Fruit fly (Drosophila melanogaster) whole organism, adult: Measurements from ENCODE around the gene Hnf4.

ENCODE experiments used
- CG11617 ChIP-seq: fragments of 200-800 bp; sonication (Bioruptor generic); optimal IDR thresholded peaks from 2 replicates; lab custom pipeline; 2017; ENCODE audit warnings: mild to moderate bottlenecking, missing biosample characterization, missing genetic modification reagents, missing genetic modification characterization
- CG12768 ChIP-seq: fragments of 200-800 bp; sonication (Bioruptor generic); optimal IDR thresholded peaks from 2 replicates; lab custom pipeline; 2017; ENCODE audit warnings: missing biosample characterization, missing genetic modification characterization, mild to moderate bottlenecking, moderate library complexity, missing genetic modification reagents
- CG5204 ChIP-seq: fragments of 200-800 bp; sonication (Bioruptor generic); optimal IDR thresholded peaks from 2 replicates; lab custom pipeline; 2016; ENCODE audit warnings: missing biosample characterization, missing genetic modification characterization
- CG7045 ChIP-seq: fragments of 200-800 bp; sonication (Bioruptor generic); optimal IDR thresholded peaks from 2 replicates; lab custom pipeline; 2017; ENCODE audit warnings: missing biosample characterization, mild to moderate bottlenecking, missing genetic modification characterization
- Clk ChIP-seq: fragments of 200-800 bp; sonication (Bioruptor generic); optimal IDR thresholded peaks from 2 replicates; lab custom pipeline; 2017; ENCODE audit warnings: missing biosample characterization, missing genetic modification characterization
- Crg-1 ChIP-seq: fragments of 200-800 bp; sonication (Bioruptor generic); optimal IDR thresholded peaks from 2 replicates; lab custom pipeline; 2016; ENCODE audit warnings: missing biosample characterization, missing genetic modification characterization
- Hr96 ChIP-seq: fragments of 200-800 bp; sonication (Bioruptor generic); optimal IDR thresholded peaks from 2 replicates; lab custom pipeline; 2016; ENCODE audit warnings: missing biosample characterization, missing genetic modification characterization
- bab1 ChIP-seq: fragments of 200-800 bp; sonication (Bioruptor generic); optimal IDR thresholded peaks from 3 replicates; lab custom pipeline; 2019; ENCODE audit warnings: missing biosample characterization, mild to moderate bottlenecking, missing genetic modification characterization, moderate library complexity
- kay ChIP-seq: fragments of 200-800 bp; sonication (Bioruptor generic); peaks from one replicate; lab custom pipeline; 2016; ENCODE audit warnings: missing biosample characterization, missing genetic modification characterization, borderline replicate concordance
- ovo ChIP-seq: fragments of 200-800 bp; sonication (Bioruptor generic); optimal IDR thresholded peaks from 2 replicates; lab custom pipeline; 2016; ENCODE audit warnings: missing biosample characterization, missing genetic modification characterization
- pad ChIP-seq: fragments of 200-800 bp; sonication (Bioruptor generic); optimal IDR thresholded peaks from 3 replicates; lab custom pipeline; 2017; ENCODE audit warnings: missing biosample characterization, missing genetic modification characterization, mild to moderate bottlenecking, moderate library complexity, missing genetic modification reagents
- toe ChIP-seq: fragments of 200-800 bp; sonication (Bioruptor generic); optimal IDR thresholded peaks from 2 replicates; lab custom pipeline; 2016; ENCODE audit warnings: missing biosample characterization, missing genetic modification characterization

The Hnf4 gene

dm6 chr2L:8683261-8684042 is 26.0 kb downstream of the Hnf4 start:
- TF ChIP-seq CG11617 (no peak), CG5204 (GFP tag; lab: Kevin White, UChicago) (no peak), pad (GFP tag; lab: Kevin White, UChicago) (no peak)

- TF ChIP-seq Crg-1 (GFP tag; lab: Kevin White, UChicago) (no peak), kay (GFP tag; lab: Kevin White, UChicago) (peak; percentile 28), ovo (no peak)
These were observed 29.7 kb downstream of the Hnf4 start, which contains the start of gene CG9287 for dm6 chr2L:8679712-8680111. TSS of gene CG9287 (minus strand) at chr2L:8679812.

- no peak for TF ChIP-seq Hr96 (GFP tag; lab: Kevin White, UChicago)
- no peak for TF ChIP-seq CG7045 (GFP tag; lab: Kevin White, UChicago)
These were observed 30.5 kb downstream of the Hnf4 start for dm6 chr2L:8678955-8679354.

dm6 chr2L:8672278-8672748 is 37.1 kb downstream of the Hnf4 start, which contains the start of gene Glt:
TSS of gene Glt (plus strand) at chr2L:8672698.
- TF ChIP-seq pad (GFP tag; lab: Kevin White, UChicago) (no peak), Hr96 (GFP tag; lab: Kevin White, UChicago) (no peak)

dm6 chr2L:8659549-8659948 is 49.9 kb downstream of the Hnf4 start:
- TF ChIP-seq toe (GFP tag; lab: Kevin White, UChicago) = no peak
- TF ChIP-seq CG11617 = no peak
- TF ChIP-seq CG12768 = no peak
- TF ChIP-seq bab1 (GFP tag; lab: Kevin White, UChicago) = no peak
- TF ChIP-seq CG7045 (GFP tag; lab: Kevin White, UChicago) = no peak
- TF ChIP-seq Clk (GFP tag; lab: Kevin White, UChicago) = no peak
- no peak for TF ChIP-seq pad (GFP tag; lab: Kevin White, UChicago)
